Fruit fly (Drosophila melanogaster): ENCODE data around the gene Taf10b.

Taf10b gene

DNA sequence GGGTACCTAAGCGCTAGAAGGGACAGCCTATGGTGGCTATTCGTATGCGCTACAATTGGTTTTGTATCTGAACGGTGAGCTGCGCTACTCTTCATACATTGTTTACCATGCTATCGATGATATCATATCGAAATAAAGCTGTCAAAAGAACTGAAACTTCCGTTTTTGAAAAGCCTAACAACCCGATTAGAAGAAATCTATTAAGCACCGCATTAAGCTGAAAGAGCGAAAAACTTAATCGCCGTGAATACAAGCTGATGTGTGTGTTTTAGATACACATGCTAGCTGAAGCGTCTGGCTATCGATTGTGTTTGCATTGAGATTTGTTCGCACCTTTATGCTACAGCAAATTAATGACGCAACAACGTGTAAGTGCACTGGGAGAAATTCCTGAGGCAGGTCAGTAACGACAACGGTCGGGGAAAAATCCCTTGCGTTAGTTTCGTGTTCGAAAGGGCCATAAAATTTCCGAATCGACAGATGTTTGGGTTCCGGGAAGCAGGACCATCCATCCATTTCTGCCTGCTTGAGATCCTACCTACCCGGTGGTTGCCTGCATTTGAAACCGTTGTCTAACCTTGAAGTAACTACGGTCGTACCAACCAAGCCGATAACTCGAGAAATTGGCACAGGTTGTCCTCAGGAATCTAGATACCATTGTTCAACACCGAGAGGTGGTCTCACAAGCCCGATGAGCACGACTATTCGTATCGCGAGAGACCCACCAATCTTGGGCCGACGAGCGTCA is 17.1 kb downstream of the Taf10b start (continued):
- TF ChIP-seq Hand (GFP tag; optimal IDR thresholded peaks at IDR 0.05) (peak; percentile 68), croc (GFP tag; conservative IDR thresholded peaks at IDR 0.05) (peak; percentile 42; the same call in 2 of the 3 replicates), wdn (GFP tag; IDR thresholded peaks at IDR 0.05) (no peak), bab2 (GFP tag; optimal IDR thresholded peaks at IDR 0.05) (peak; percentile 82), twi (tag; optimal IDR thresholded peaks at IDR 0.05) (peak; percentile 56), Deaf1 (tag; optimal IDR thresholded peaks at IDR 0.05) (peak; percentile 86), sob (GFP tag; IDR thresholded peaks at IDR 0.05) (no peak), Abd-B (GFP tag; optimal IDR thresholded peaks at IDR 0.05) (peak; percentile 83), CG11723 (GFP tag; optimal IDR thresholded peaks at IDR 0.05) (peak; percentile 13), CG15269 (tag; optimal IDR thresholded peaks at IDR 0.05) (peak; percentile 89), amos (GFP tag; IDR thresholded peaks at IDR 0.05; ENCODE audit: partially characterized antibody) (no peak), grn (GFP tag; optimal IDR thresholded peaks at IDR 0.05) (peak; percentile 78), ind (GFP tag; optimal IDR thresholded peaks at IDR 0.05) (peak; percentile 89), CG33557 (GFP tag; optimal IDR thresholded peaks at IDR 0.05) (peak; percentile 33), lbe (GFP tag; optimal IDR thresholded peaks at IDR 0.05) (no peak), az2 (GFP tag; optimal IDR thresholded peaks at IDR 0.05) (peak; percentile 74), CG8359 (GFP tag; optimal IDR thresholded peaks at IDR 0.05; ENCODE audit: borderline replicate concordance) (peak; percentile 41), CG12391 (tag; optimal IDR thresholded peaks at IDR 0.05) (peak; percentile 82), CG30403 (GFP tag; optimal IDR thresholded peaks at IDR 0.05) (peak; percentile 78), CG11456 (GFP tag; IDR thresholded peaks at IDR 0.05) (no peak), Jarid2 (GFP tag; optimal IDR thresholded peaks at IDR 0.05) (peak; percentile 64), CG11696 (GFP tag; IDR thresholded peaks at IDR 0.05) (no peak), eyg (GFP tag; optimal IDR thresholded peaks at IDR 0.05) (no peak), eve (GFP tag; optimal IDR thresholded peaks at IDR 0.05) (no peak), CG10366 (GFP tag; IDR thresholded peaks at IDR 0.05) (no peak), CG18011 (GFP tag; optimal IDR thresholded peaks at IDR 0.05) (peak; percentile 21), pb (GFP tag; optimal IDR thresholded peaks at IDR 0.05) (peak; percentile 71), CrebB (tag; optimal IDR thresholded peaks at IDR 0.05) (peak; percentile 77), chn (GFP tag; optimal IDR thresholded peaks at IDR 0.05) (peak; percentile 69), CG3838 (GFP tag; optimal IDR thresholded peaks at IDR 0.05) (peak; percentile 71), Hr39 (optimal IDR thresholded peaks at IDR 0.05) (no peak), pnt (GFP tag; optimal IDR thresholded peaks at IDR 0.05) (peak; percentile 70), ac (GFP tag; optimal IDR thresholded peaks at IDR 0.05) (peak; percentile 31), slbo (GFP tag; IDR thresholded peaks at IDR 0.05) (no peak), HmgD (GFP tag; optimal IDR thresholded peaks at IDR 0.05) (peak; percentile 52), CG10267 (tag; optimal IDR thresholded peaks at IDR 0.05) (peak; percentile 79), CG4360 (GFP tag; IDR thresholded peaks at IDR 0.05) (no peak), CG4328 (GFP tag; optimal IDR thresholded peaks at IDR 0.05) (peak; percentile 30), CkIIα-i1 (GFP tag; IDR thresholded peaks at IDR 0.05) (no peak), D19B (GFP tag; optimal IDR thresholded peaks at IDR 0.05) (peak; percentile 79), crol (GFP tag; IDR thresholded peaks at IDR 0.05) (no peak), CG17912 (GFP tag; optimal IDR thresholded peaks at IDR 0.05) (no peak), Sox102F (GFP tag; optimal IDR thresholded peaks at IDR 0.05) (peak; percentile 52), CG8944 (GFP tag; optimal IDR thresholded peaks at IDR 0.05) (peak; percentile 81), slp2 (GFP tag; optimal IDR thresholded peaks at IDR 0.05) (peak; percentile 79), tna (GFP tag; IDR thresholded peaks at IDR 0.05; ENCODE audit: partially characterized antibody) (no peak), Lhr (GFP tag; optimal IDR thresholded peaks at IDR 0.05) (no peak), fd102C (GFP tag; optimal IDR thresholded peaks at IDR 0.05) (no peak), CG3847 (GFP tag; IDR thresholded peaks at IDR 0.05) (no peak), crp (GFP tag; optimal IDR thresholded peaks at IDR 0.05) (peak in 1 of 2 experiments; percentile 16)

Measured in whole organism, embryonic.